Worm (Caenorhabditis elegans): ENCODE results near the gene mec-12.

ce11 chrIII:3170538-3170937, 31.5 kb upstream of the mec-12 start:
- TF ChIP-seq chd-7 (tag; optimal IDR thresholded peaks at IDR 0.05), result no peak
- no peak for TF ChIP-seq repo-1 (tag; optimal IDR thresholded peaks at IDR 0.05)
- no peak for TF ChIP-seq Y67H2A.10 (GFP tag; conservative IDR thresholded peaks at IDR 0.05)
- TF ChIP-seq hsf-1 (GFP tag; IDR thresholded peaks at IDR 0.05), result no peak
- no peak for TF ChIP-seq madf-10 (tag; optimal IDR thresholded peaks at IDR 0.05)
- no peak for TF ChIP-seq nfya-2 (GFP tag; IDR thresholded peaks at IDR 0.05)
- TF ChIP-seq ZK185.1 (tag; optimal IDR thresholded peaks at IDR 0.05; ENCODE audit: poor library complexity, severe bottlenecking), result no peak
- no peak for TF ChIP-seq Y79H2A.3 (GFP tag; conservative IDR thresholded peaks at IDR 0.05)
- TF ChIP-seq ama-1 (optimal IDR thresholded peaks at IDR 0.05), result no peak
- TF ChIP-seq ama-1 (GFP tag; optimal IDR thresholded peaks at IDR 0.05), result no peak
- no peak for TF ChIP-seq ekl-4 (GFP tag; IDR thresholded peaks at IDR 0.05)
- no peak for TF ChIP-seq pha-4 (tag; optimal IDR thresholded peaks at IDR 0.05)
- no peak for TF ChIP-seq F22D6.2 (tag; optimal IDR thresholded peaks at IDR 0.05)
- no peak for TF ChIP-seq sptf-2 (GFP tag; optimal IDR thresholded peaks at IDR 0.05)

Data from whole organism, young adult.